Worm (Caenorhabditis elegans): ENCODE measurements around the gene glc-4.

Gene glc-4

DNA sequence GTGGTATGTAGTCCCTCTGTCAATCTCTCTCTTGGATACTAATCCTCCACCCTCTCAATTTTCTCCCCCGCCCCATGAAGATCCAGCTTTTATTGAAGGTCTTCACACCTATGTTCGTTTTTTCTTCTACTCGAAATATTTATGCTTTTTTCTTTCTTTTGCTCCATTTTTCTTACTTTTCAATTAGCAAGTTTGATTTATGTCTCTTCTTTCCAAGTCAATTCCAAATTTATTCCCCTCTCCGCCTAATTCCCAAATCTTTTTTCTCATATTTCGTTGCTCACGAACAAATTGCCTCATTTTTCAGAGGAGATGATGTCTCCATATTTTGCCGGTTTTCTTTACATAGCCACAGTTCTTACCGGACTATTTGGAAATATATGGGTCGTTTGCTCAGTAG lies 30.4 kb downstream of the glc-4 start, which contains the start of gene npr-31:
TSS of gene npr-31 (plus strand) at position 301 of the 400 bp plus-strand sequence.
- TF ChIP-seq hlh-30 (tag; optimal IDR thresholded peaks at IDR 0.05; ENCODE audit: insufficient read depth) (no peak), fkh-6 (tag; optimal IDR thresholded peaks at IDR 0.05) (no peak), ztf-16 (tag; optimal IDR thresholded peaks at IDR 0.05) (no peak), unc-42 (tag; optimal IDR thresholded peaks at IDR 0.05) (no peak), ceh-45 (GFP tag; IDR thresholded peaks at IDR 0.05) (no peak), odd-2 (tag; optimal IDR thresholded peaks at IDR 0.05) (no peak), sdc-2 (tag; optimal IDR thresholded peaks at IDR 0.05) (no peak), nhr-11 (tag; optimal IDR thresholded peaks at IDR 0.05) (no peak), ttx-3 (tag; optimal IDR thresholded peaks at IDR 0.05) (no peak), K09A11.1 (tag; optimal IDR thresholded peaks at IDR 0.05; ENCODE audit: insufficient read depth) (no peak), T23F11.4 (GFP tag; optimal IDR thresholded peaks at IDR 0.05) (no peak), ceh-24 (tag; optimal IDR thresholded peaks at IDR 0.05) (no peak), hlh-13 (GFP tag; optimal IDR thresholded peaks at IDR 0.05) (no peak), hlh-8 (tag; optimal IDR thresholded peaks at IDR 0.05) (no peak), elt-4 (tag; optimal IDR thresholded peaks at IDR 0.05) (no peak), F13H6.1 (tag; optimal IDR thresholded peaks at IDR 0.05) (no peak), pros-1 (tag; optimal IDR thresholded peaks at IDR 0.05) (no peak)

DNA sequence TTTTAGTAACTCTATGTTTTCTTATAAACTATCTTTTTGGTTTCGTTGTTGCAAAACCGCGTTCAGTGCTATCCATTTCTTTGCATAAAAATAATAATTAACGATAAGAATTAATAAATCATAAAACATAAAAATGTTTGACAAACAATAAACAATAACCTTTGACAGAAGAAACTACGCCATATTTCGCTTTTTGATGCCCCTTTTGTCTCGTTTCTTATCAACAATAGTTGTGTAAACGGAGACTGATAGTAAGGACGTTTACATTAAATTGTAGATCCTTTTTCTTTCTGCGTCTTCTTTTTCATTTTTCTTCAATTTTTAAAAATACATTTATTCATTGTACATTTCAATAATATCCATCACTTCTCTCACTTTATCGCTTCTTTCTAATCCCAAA lies 35.7 kb downstream of the glc-4 start:
- TF ChIP-seq pat-9 (tag; optimal IDR thresholded peaks at IDR 0.05) (no peak), elt-2 (tag; optimal IDR thresholded peaks at IDR 0.05) (peak; percentile 74)

DNA sequence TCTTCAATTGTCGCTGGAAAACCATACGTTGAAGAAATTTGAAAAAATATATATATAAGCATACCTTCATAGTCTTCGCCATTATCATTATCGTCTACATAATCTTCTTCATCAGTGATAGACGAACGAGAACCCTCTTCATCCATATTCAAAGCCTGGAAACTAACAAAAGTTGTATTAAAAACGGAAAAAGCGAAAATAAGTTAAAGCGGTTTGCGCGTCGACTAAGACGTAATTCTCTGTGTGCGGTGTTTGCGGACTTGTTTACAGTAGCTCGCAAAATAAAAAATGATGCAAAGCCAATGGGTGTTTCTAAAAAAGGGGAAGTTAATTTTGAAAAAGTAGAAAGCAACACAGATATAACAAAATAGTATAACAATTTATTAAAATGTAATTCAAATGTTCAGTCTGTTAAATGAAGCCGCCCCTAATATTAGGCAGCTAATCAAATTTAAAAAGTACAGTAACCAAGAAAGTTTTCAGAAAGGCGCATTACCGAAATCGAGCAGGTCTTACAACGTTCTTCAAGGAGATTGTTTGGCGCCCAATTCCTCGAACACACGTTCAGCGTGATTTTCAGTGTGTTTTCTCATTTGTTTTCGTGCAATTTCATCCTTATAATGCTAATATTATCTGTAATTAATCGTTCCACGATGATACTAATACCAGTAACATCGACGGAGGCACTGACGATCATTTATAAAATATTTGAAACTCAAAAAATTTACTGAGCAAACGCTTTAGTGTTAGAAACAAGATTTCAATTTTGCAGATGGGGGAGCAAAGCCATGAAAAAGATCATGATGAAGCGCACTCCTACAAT lies 42.7 kb downstream of the glc-4 start, which contains the start of the genes T07F8.4 and gld-3:
TSS of gene T07F8.4 (minus strand) at position 162 of the 823 bp plus-strand sequence.
TSS of gene gld-3 (plus strand) at position 773 of the 823 bp plus-strand sequence.
- TF ChIP-seq hlh-13 (GFP tag; optimal IDR thresholded peaks at IDR 0.05) (no peak), nfya-1 (tag; optimal IDR thresholded peaks at IDR 0.05) (peak; percentile 4)

DNA sequence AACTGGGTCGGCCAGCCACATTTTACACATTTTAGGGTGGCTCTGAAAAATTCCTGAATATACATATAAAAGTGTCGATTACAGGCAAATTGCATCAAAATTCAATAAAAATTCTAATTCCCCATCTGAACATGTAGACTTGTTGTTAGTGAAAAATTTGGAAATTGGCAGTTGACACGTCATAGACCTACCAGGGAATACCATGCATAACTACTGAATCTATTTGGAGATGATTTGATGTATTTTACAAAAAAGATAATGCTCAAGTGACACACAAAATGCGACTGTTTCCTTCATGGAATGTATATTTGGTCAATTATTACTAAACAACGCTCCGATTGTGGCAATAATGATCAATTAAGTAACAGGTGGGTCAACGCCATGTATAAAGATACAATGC lies 48.3 kb downstream of the glc-4 start, which contains the start of gene F10E7.1:
TSS of gene F10E7.1 (plus strand) at position 301 of the 400 bp plus-strand sequence.
- no peak for TF ChIP-seq F13H6.1 (tag; optimal IDR thresholded peaks at IDR 0.05)
- no peak for TF ChIP-seq ceh-34 (tag; optimal IDR thresholded peaks at IDR 0.05)
- no peak for TF ChIP-seq ceh-2 (tag; optimal IDR thresholded peaks at IDR 0.05)
- no peak for TF ChIP-seq ztf-16 (tag; optimal IDR thresholded peaks at IDR 0.05)
- TF ChIP-seq lin-11 (tag; optimal IDR thresholded peaks at IDR 0.05), result no peak
- TF ChIP-seq dve-1 (tag; optimal IDR thresholded peaks at IDR 0.05), result no peak
- no peak for TF ChIP-seq lim-6 (tag; optimal IDR thresholded peaks at IDR 0.05)
- no peak for TF ChIP-seq ceh-14 (tag; optimal IDR thresholded peaks at IDR 0.05)
- no peak for TF ChIP-seq hlh-15 (tag; optimal IDR thresholded peaks at IDR 0.05)
- no peak for TF ChIP-seq hlh-30 (tag; optimal IDR thresholded peaks at IDR 0.05; ENCODE audit: insufficient read depth)
- no peak for TF ChIP-seq nhr-232 (tag; optimal IDR thresholded peaks at IDR 0.05)
- no peak for TF ChIP-seq zip-5 (tag; optimal IDR thresholded peaks at IDR 0.05)
- TF ChIP-seq fax-1 (tag; optimal IDR thresholded peaks at IDR 0.05), result no peak
- TF ChIP-seq tbx-2 (tag; optimal IDR thresholded peaks at IDR 0.05), result no peak

DNA sequence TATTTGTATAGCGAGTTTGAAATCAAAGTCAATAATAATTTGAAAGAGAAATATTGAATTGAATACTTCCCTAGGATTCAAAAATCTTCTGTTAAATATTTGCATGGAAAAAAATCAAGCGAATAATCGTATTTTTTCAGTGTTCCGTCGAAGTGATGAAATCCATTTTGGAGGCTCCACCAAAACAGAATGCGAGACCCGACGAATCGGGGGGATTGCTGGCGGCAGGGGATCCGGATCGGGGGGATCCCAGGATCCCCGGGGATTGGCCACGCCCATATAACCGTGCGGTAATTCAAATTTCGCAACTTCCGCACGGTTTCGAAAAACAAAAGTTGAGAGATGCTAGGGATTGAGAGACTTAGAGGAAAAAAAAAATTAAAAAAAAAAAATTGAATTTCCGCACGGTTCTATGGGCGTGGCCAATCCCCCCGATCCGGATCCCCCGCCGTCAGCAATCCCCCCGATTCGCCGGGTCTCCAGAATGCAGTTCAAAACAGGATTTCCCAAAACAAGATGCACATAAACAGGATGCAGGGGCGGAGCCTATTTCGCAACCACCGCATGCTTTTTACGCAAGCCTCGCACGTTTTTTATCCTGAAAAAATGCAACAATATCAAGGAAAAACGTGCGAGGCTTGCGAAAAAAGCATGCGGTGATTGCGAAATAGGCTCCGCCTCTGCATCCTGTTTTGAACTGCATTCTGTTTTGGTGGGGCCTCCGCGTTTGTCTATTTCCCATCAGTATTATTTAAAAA lies 51.9 kb downstream of the glc-4 start, which contains the start of gene F10E7.11:
TSS of gene F10E7.11 (minus strand) at position 232 of the 758 bp plus-strand sequence.
- no peak for TF ChIP-seq che-1 (tag; optimal IDR thresholded peaks at IDR 0.05)
- no peak for TF ChIP-seq madf-2 (tag; optimal IDR thresholded peaks at IDR 0.05)
- TF ChIP-seq tbx-2 (tag; optimal IDR thresholded peaks at IDR 0.05), result peak; percentile 59
- no peak for TF ChIP-seq sox-2 (GFP tag; IDR thresholded peaks at IDR 0.05)
- no peak for TF ChIP-seq ceh-6 (GFP tag; optimal IDR thresholded peaks at IDR 0.05)
- no peak for TF ChIP-seq eyg-1 (tag; optimal IDR thresholded peaks at IDR 0.05)
- TF ChIP-seq fkh-6 (tag; optimal IDR thresholded peaks at IDR 0.05), result no peak
- TF ChIP-seq ceh-31 (tag; optimal IDR thresholded peaks at IDR 0.05), result peak; percentile 25
- no peak for TF ChIP-seq hlh-8 (tag; optimal IDR thresholded peaks at IDR 0.05)
- no peak for TF ChIP-seq F13H6.1 (tag; optimal IDR thresholded peaks at IDR 0.05)
- TF ChIP-seq ztf-16 (tag; optimal IDR thresholded peaks at IDR 0.05), result no peak
- no peak for TF ChIP-seq mec-3 (tag; optimal IDR thresholded peaks at IDR 0.05; ENCODE audit: borderline replicate concordance)
- no peak for TF ChIP-seq hlh-6 (tag; optimal IDR thresholded peaks at IDR 0.05)
- TF ChIP-seq ceh-34 (tag; optimal IDR thresholded peaks at IDR 0.05), result peak; percentile 16
- peak; percentile 9 for TF ChIP-seq C08G9.2 (tag; optimal IDR thresholded peaks at IDR 0.05)
- TF ChIP-seq ttx-3 (tag; optimal IDR thresholded peaks at IDR 0.05), result no peak
- no peak for TF ChIP-seq npax-4 (tag; optimal IDR thresholded peaks at IDR 0.05)
